Worm (Caenorhabditis elegans): Measurements from ENCODE around the gene nhr-184.

DNA sequence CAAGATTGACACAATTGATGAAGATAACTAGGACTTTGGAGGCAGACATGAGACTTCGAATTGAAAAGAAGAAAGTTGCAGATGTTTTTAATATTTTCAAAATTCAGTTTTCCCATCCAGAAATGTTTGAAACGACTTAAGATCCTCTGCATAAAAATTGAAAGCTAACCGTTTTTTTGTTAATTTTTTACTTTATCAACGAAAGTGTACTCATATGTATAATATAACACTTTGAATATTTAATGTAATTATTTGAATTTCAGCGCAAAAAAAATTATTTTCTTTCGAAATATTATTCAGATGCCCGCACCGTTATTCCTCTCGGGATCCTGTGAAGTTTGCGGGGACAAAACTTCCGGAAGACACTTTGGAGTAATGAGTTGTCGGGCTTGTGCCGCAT is 12.6 kb upstream of the nhr-184 start, which contains the start of gene nhr-18:
- TF ChIP-seq nhr-237 (tag; optimal IDR thresholded peaks at IDR 0.05) (no peak), nhr-28 (tag; optimal IDR thresholded peaks at IDR 0.05) (no peak), elt-3 (tag; optimal IDR thresholded peaks at IDR 0.05) (no peak), nhr-76 (tag; optimal IDR thresholded peaks at IDR 0.05) (no peak), unc-62 (GFP tag; optimal IDR thresholded peaks at IDR 0.05) (no peak), lsy-2 (tag; optimal IDR thresholded peaks at IDR 0.05) (no peak), nhr-12 (tag; optimal IDR thresholded peaks at IDR 0.05) (no peak), sptf-1 (tag; optimal IDR thresholded peaks at IDR 0.05) (no peak), bed-3 (GFP tag; optimal IDR thresholded peaks at IDR 0.05) (no peak)

Data from whole organism, mixed stage, embryonic.